Fruit fly (Drosophila melanogaster) whole organism, embryonic: ENCODE measurements around the gene CG17267.

Experiments
- Bteb2 ChIP-seq: fragments of 200-800 bp; sonication (Bioruptor generic); optimal IDR thresholded peaks from 2 replicates; lab custom pipeline; 2016; ENCODE audit warnings: missing biosample characterization, missing genetic modification characterization
- C15 ChIP-seq: fragments of 200-800 bp; sonication (Bioruptor generic); IDR thresholded peaks from 3 replicates; pipeline ENCODE4 v1.3.6; 2022; ENCODE audit warnings: missing biosample characterization, missing genetic modification characterization
- CG10267 ChIP-seq: fragments of 200-800 bp; sonication (Bioruptor generic); optimal IDR thresholded peaks from 2 replicates; lab custom pipeline; 2018; ENCODE audit warnings: missing biosample characterization, mild to moderate bottlenecking, missing genetic modification characterization, moderate library complexity
- CG11093 ChIP-seq: fragments of 200-800 bp; sonication (Bioruptor generic); IDR thresholded peaks from 3 replicates; pipeline ENCODE4 v1.3.6; 2022; ENCODE audit warnings: missing biosample characterization, missing genetic modification characterization
- CG11247 ChIP-seq: fragments of 200-800 bp; sonication (Bioruptor generic); IDR thresholded peaks from 2 replicates; pipeline ENCODE4 v1.3.6; 2022; ENCODE audit warnings: missing biosample characterization, missing genetic modification characterization
- CG11723 ChIP-seq: fragments of 200-800 bp; sonication (Bioruptor generic); optimal IDR thresholded peaks from 2 replicates; lab custom pipeline; 2017; ENCODE audit warnings: missing biosample characterization, mild to moderate bottlenecking, missing genetic modification characterization
- CG15073 ChIP-seq: fragments of 200-800 bp; sonication (Bioruptor generic); optimal IDR thresholded peaks from 2 replicates; lab custom pipeline; 2016; ENCODE audit warnings: missing biosample characterization, missing genetic modification characterization
- CG1529 ChIP-seq: fragments of 200-800 bp; sonication (Bioruptor generic); optimal IDR thresholded peaks from 3 replicates; lab custom pipeline; 2018; ENCODE audit warnings: missing biosample characterization, missing genetic modification characterization
- CG17385 ChIP-seq: fragments of 200-800 bp; sonication (Bioruptor generic); optimal IDR thresholded peaks from 3 replicates; lab custom pipeline; 2018; ENCODE audit warnings: missing biosample characterization, mild to moderate bottlenecking, missing genetic modification characterization
- CG17802 ChIP-seq: fragments of 200-800 bp; sonication (Bioruptor generic); optimal IDR thresholded peaks from 2 replicates; lab custom pipeline; 2018; ENCODE audit warnings: missing biosample characterization, mild to moderate bottlenecking, missing genetic modification characterization, moderate library complexity
- CG31388 ChIP-seq: fragments of 200-800 bp; sonication (Bioruptor generic); optimal IDR thresholded peaks from 2 replicates; lab custom pipeline; 2016; ENCODE audit warnings: missing biosample characterization, missing genetic modification characterization
- CG32532 ChIP-seq: fragments of 200-800 bp; sonication (Bioruptor generic); IDR thresholded peaks from 2 replicates; pipeline ENCODE4 v1.3.6; 2022; ENCODE audit warnings: missing biosample characterization, missing genetic modification characterization
- CG32767 ChIP-seq: fragments of 200-800 bp; sonication (Bioruptor generic); IDR thresholded peaks from 2 replicates; pipeline ENCODE4 v1.3.6; 2022; ENCODE audit warnings: missing biosample characterization, missing genetic modification characterization
- CG33213 ChIP-seq: fragments of 200-800 bp; sonication (Bioruptor generic); optimal IDR thresholded peaks from 3 replicates; lab custom pipeline; 2016; ENCODE audit warnings: missing biosample characterization, missing genetic modification characterization
- CG34376 ChIP-seq: fragments of 200-800 bp; sonication (Bioruptor generic); optimal IDR thresholded peaks from 2 replicates; lab custom pipeline; 2018; ENCODE audit warnings: missing biosample characterization, mild to moderate bottlenecking, missing genetic modification characterization
- CG3726 ChIP-seq: fragments of 200-800 bp; sonication (Bioruptor generic); IDR thresholded peaks from 3 replicates; pipeline ENCODE4, ENCODE4 v1.3.6; 2022; ENCODE audit warnings: missing biosample characterization, missing genetic modification characterization
- CG3838 ChIP-seq: fragments of 200-800 bp; sonication (Bioruptor generic); optimal IDR thresholded peaks from 3 replicates; lab custom pipeline; 2016; ENCODE audit warnings: missing biosample characterization, missing genetic modification characterization
- CG3995 ChIP-seq: fragments of 200-800 bp; sonication (Bioruptor generic); optimal IDR thresholded peaks from 3 replicates; lab custom pipeline; 2016; ENCODE audit warnings: missing biosample characterization, missing genetic modification characterization
- CG6854 ChIP-seq: fragments of 200-800 bp; sonication (Bioruptor generic); optimal IDR thresholded peaks from 3 replicates; lab custom pipeline; 2017; ENCODE audit warnings: missing biosample characterization, mild to moderate bottlenecking, missing genetic modification characterization
- CG7372 ChIP-seq: fragments of 200-800 bp; sonication (Bioruptor generic); IDR thresholded peaks from 2 replicates; pipeline ENCODE4 v1.3.6; 2022; ENCODE audit warnings: missing biosample characterization, missing genetic modification characterization
- CG8924 ChIP-seq: fragments of 200-800 bp; optimal IDR thresholded peaks from 3 replicates; lab custom pipeline; 2019; ENCODE audit warnings: missing biosample characterization, mild to moderate bottlenecking, missing genetic modification characterization, moderate library complexity
- CoRest ChIP-seq: fragments of 200-800 bp; sonication (Bioruptor generic); optimal IDR thresholded peaks from 3 replicates; lab custom pipeline; 2018; ENCODE audit warnings: missing biosample characterization, mild to moderate bottlenecking, missing genetic modification characterization, moderate library complexity
- Dp ChIP-seq: fragments of 200-800 bp; sonication (Bioruptor generic); optimal IDR thresholded peaks from 2 replicates; lab custom pipeline; 2018; ENCODE audit warnings: missing biosample characterization, mild to moderate bottlenecking, missing genetic modification characterization, moderate library complexity
- E2f2 ChIP-seq: fragments of 200-800 bp; sonication (Bioruptor generic); IDR thresholded peaks from 2 replicates; pipeline ENCODE4 v1.3.6; 2022; ENCODE audit warnings: missing biosample characterization, missing genetic modification characterization
- HLH4C ChIP-seq: fragments of 200-800 bp; sonication (Bioruptor generic); IDR thresholded peaks from 3 replicates; pipeline ENCODE4 v1.3.6; 2022; ENCODE audit warnings: missing biosample characterization, missing genetic modification characterization; ENCODE audit not compliant: partially characterized antibody
- MBD-R2 ChIP-seq: fragments of 200-800 bp; sonication (Bioruptor generic); IDR thresholded peaks from 2 replicates; pipeline ENCODE4 v1.3.6; 2022; ENCODE audit warnings: missing biosample characterization, missing genetic modification characterization
- Oli ChIP-seq: fragments of 200-800 bp; sonication (Bioruptor generic); optimal IDR thresholded peaks from 2 replicates; lab custom pipeline; 2018; ENCODE audit warnings: missing biosample characterization, mild to moderate bottlenecking, missing genetic modification characterization, moderate library complexity
- Side ChIP-seq: fragments of 200-800 bp; sonication (Bioruptor generic); optimal IDR thresholded peaks from 2 replicates; lab custom pipeline; 2016; ENCODE audit warnings: missing biosample characterization, missing genetic modification characterization
- TFAM ChIP-seq: fragments of 200-800 bp; sonication (Bioruptor generic); optimal IDR thresholded peaks from 2 replicates; lab custom pipeline; 2017; ENCODE audit warnings: missing biosample characterization, missing genetic modification characterization, inconsistent platforms
- Taf1 ChIP-seq: fragments of 200-800 bp; sonication (Bioruptor generic); IDR thresholded peaks from 2 replicates; pipeline ENCODE4 v1.3.6; 2022; ENCODE audit warnings: missing biosample characterization, missing genetic modification characterization
- Vsx1 ChIP-seq: fragments of 200-800 bp; sonication (Bioruptor generic); optimal IDR thresholded peaks from 2 replicates; lab custom pipeline; 2017; ENCODE audit warnings: missing biosample characterization, mild to moderate bottlenecking, missing genetic modification characterization, missing genetic modification reagents
- abd-A ChIP-seq: fragments of 200-800 bp; sonication (Bioruptor generic); optimal IDR thresholded peaks from 3 replicates; lab custom pipeline; 2019; ENCODE audit warnings: missing biosample characterization, mild to moderate bottlenecking, missing genetic modification characterization, moderate library complexity
- caup ChIP-seq: fragments of 200-800 bp; sonication (Bioruptor generic); optimal IDR thresholded peaks from 3 replicates; lab custom pipeline; 2017; ENCODE audit warnings: missing biosample characterization, mild to moderate bottlenecking, missing genetic modification characterization, moderate library complexity; ENCODE audit not compliant: severe bottlenecking
- chinmo ChIP-seq: fragments of 200-800 bp; sonication (Bioruptor generic); IDR thresholded peaks from 4 replicates; pipeline ENCODE4 v1.3.6; 2022; ENCODE audit warnings: missing biosample characterization, missing genetic modification characterization; ENCODE audit not compliant: partially characterized antibody
- ci ChIP-seq: fragments of 200-800 bp; sonication (Bioruptor generic); IDR thresholded peaks from 3 replicates; pipeline ENCODE4 v1.3.6; 2022; ENCODE audit warnings: missing biosample characterization, missing genetic modification characterization
- cwo ChIP-seq: fragments of 200-800 bp; sonication (Bioruptor generic); optimal IDR thresholded peaks from 3 replicates; lab custom pipeline; 2017; ENCODE audit warnings: missing biosample characterization, missing genetic modification characterization, mild to moderate bottlenecking, moderate library complexity, missing genetic modification reagents
- dati ChIP-seq: fragments of 200-800 bp; sonication (Bioruptor generic); IDR thresholded peaks from 2 replicates; pipeline ENCODE4 v1.3.6; 2022; ENCODE audit warnings: missing biosample characterization, missing genetic modification characterization
- dimm ChIP-seq: fragments of 200-800 bp; sonication (Bioruptor generic); IDR thresholded peaks from 2 replicates; pipeline ENCODE4 v1.3.6; 2022; ENCODE audit warnings: missing biosample characterization, missing genetic modification characterization
- fu2 ChIP-seq: fragments of 200-800 bp; sonication (Bioruptor generic); optimal IDR thresholded peaks from 2 replicates; lab custom pipeline; 2016; ENCODE audit warnings: missing biosample characterization, missing genetic modification characterization
- hb ChIP-seq: fragments of 200-800 bp; sonication (Bioruptor generic); IDR thresholded peaks from 3 replicates; pipeline ENCODE4 v1.3.6; 2022; ENCODE audit warnings: missing biosample characterization, missing genetic modification characterization; ENCODE audit not compliant: partially characterized antibody
- jing ChIP-seq: fragments of 200-800 bp; sonication (Bioruptor generic); optimal IDR thresholded peaks from 2 replicates; lab custom pipeline; 2018; ENCODE audit warnings: missing biosample characterization, mild to moderate bottlenecking, missing genetic modification characterization
- ken ChIP-seq: fragments of 200-800 bp; sonication (Bioruptor generic); IDR thresholded peaks from 3 replicates; pipeline ENCODE4 v1.3.6; 2022; ENCODE audit warnings: missing biosample characterization, missing genetic modification characterization
- mld ChIP-seq: fragments of 200-800 bp; sonication (Bioruptor generic); IDR thresholded peaks from 3 replicates; pipeline ENCODE4 v1.3.6; 2022; ENCODE audit warnings: missing biosample characterization, missing genetic modification characterization; ENCODE audit not compliant: partially characterized antibody
- onecut ChIP-seq: fragments of 200-800 bp; sonication (Bioruptor generic); IDR thresholded peaks from 2 replicates; pipeline ENCODE4 v1.3.6; 2022; ENCODE audit warnings: missing biosample characterization, missing genetic modification characterization
- p53 ChIP-seq: fragments of 200-800 bp; sonication (Bioruptor generic); optimal IDR thresholded peaks from 2 replicates; lab custom pipeline; 2016; ENCODE audit warnings: missing biosample characterization, missing genetic modification characterization
- pfk ChIP-seq: fragments of 200-800 bp; sonication (Bioruptor generic); optimal IDR thresholded peaks from 2 replicates; lab custom pipeline; 2018; ENCODE audit warnings: missing biosample characterization, mild to moderate bottlenecking, missing genetic modification characterization, moderate library complexity
- prd ChIP-seq, 3 experiments: fragments of >200 bp in 2 of 3; fragments of 200-800 bp in 1 of 3; sonication (Bioruptor generic) in 1 of 3; optimal IDR thresholded peaks in 2 of 3; IDR thresholded peaks in 1 of 3; 2 replicates in 2 of 3; 3 replicates in 1 of 3; pipeline versions ENCODE4 v1.3.6 to Lab custom; 2017 to 2022; ENCODE audit warnings: missing biosample characterization in 1 of 3, missing genetic modification characterization in 1 of 3
- salm ChIP-seq: fragments of 200-800 bp; sonication (Bioruptor generic); optimal IDR thresholded peaks from 2 replicates; lab custom pipeline; 2018; ENCODE audit warnings: missing biosample characterization, mild to moderate bottlenecking, missing genetic modification characterization
- tgo ChIP-seq: fragments of 200-800 bp; sonication (Bioruptor generic); IDR thresholded peaks from 3 replicates; pipeline ENCODE4 v1.3.6; 2022; ENCODE audit warnings: missing biosample characterization, missing genetic modification characterization
- usp ChIP-seq: fragments of >200 bp; optimal IDR thresholded peaks from 2 replicates; lab custom pipeline; 2017; ENCODE audit warnings: missing biosample characterization, missing genetic modification characterization
- zf30C ChIP-seq: fragments of 200-800 bp; sonication (Bioruptor generic); optimal IDR thresholded peaks from 3 replicates; lab custom pipeline; 2018; ENCODE audit warnings: missing biosample characterization, mild to moderate bottlenecking, missing genetic modification characterization

Gene CG17267

DNA sequence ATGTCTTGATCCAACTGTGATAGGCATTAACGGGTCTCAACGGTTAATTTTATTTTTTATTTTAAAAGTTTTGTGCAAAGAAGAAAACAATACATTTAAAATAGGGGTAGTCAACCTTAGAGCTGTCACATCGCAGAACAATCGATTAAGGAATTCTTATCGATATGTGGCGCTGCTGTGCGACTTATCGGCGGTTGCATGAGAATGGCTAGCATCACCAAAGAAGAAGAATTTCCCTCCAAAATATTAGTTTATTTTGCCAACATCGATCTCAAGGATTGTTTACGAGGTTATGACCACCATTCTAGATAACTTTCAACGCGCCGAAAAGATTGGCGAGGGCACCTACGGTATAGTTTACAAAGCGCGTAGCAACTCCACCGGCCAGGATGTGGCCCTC lies 3.5 kb downstream of the CG17267 start, which contains the start of gene Cdk2 (continued):
- no peak for TF ChIP-seq prd (optimal IDR thresholded peaks at IDR 0.05; lab: Kevin White, UChicago)
- TF ChIP-seq prd (GFP tag; IDR thresholded peaks at IDR 0.05; lab: Robert Waterston, UW): no peak
- peak; percentile 89 for TF ChIP-seq hb (GFP tag; lab: Robert Waterston, UW)
- TF ChIP-seq CG11247 (GFP tag; lab: Robert Waterston, UW): no peak
- TF ChIP-seq CG32532 (GFP tag; lab: Robert Waterston, UW): no peak
- no peak for TF ChIP-seq p53 (GFP tag; lab: Kevin White, UChicago)
- no peak for TF ChIP-seq fu2 (GFP tag; lab: Kevin White, UChicago)
- no peak for TF ChIP-seq C15 (GFP tag; lab: Robert Waterston, UW)
- no peak for TF ChIP-seq CG3726 (GFP tag; lab: Robert Waterston, UW)
- TF ChIP-seq dimm: no peak
- peak; percentile 91 for TF ChIP-seq mld
- no peak for TF ChIP-seq Vsx1 (GFP tag; lab: Kevin White, UChicago)
- peak; percentile 7 for TF ChIP-seq CG33213 (GFP tag; lab: Kevin White, UChicago)
- peak; percentile 84; the same call in 2 of the 4 replicates for TF ChIP-seq chinmo (GFP tag; lab: Robert Waterston, UW)
- peak; percentile 32 for TF ChIP-seq CoRest
- TF ChIP-seq abd-A (tag; lab: Kevin White, UChicago): no peak
- no peak for TF ChIP-seq CG31388 (GFP tag; lab: Kevin White, UChicago)
- TF ChIP-seq onecut: no peak
- TF ChIP-seq CG11093 (GFP tag; lab: Robert Waterston, UW): no peak
- TF ChIP-seq MBD-R2 (GFP tag; lab: Robert Waterston, UW): peak; percentile 98
- no peak for TF ChIP-seq CG15073 (GFP tag; lab: Kevin White, UChicago)
- TF ChIP-seq salm (tag; lab: Kevin White, UChicago): no peak
- TF ChIP-seq CG3838 (GFP tag; lab: Kevin White, UChicago): no peak
- TF ChIP-seq CG1529 (GFP tag; lab: Kevin White, UChicago): no peak
- no peak for TF ChIP-seq Side (GFP tag; lab: Kevin White, UChicago)
- no peak for TF ChIP-seq Taf1 (GFP tag; lab: Robert Waterston, UW)
- TF ChIP-seq jing (GFP tag; lab: Kevin White, UChicago): no peak
- TF ChIP-seq E2f2 (GFP tag; lab: Robert Waterston, UW): peak; percentile 80
- no peak for TF ChIP-seq CG17802 (tag; lab: Kevin White, UChicago)
- TF ChIP-seq CG8924 (tag; lab: Kevin White, UChicago): no peak
- no peak for TF ChIP-seq CG34376
- no peak for TF ChIP-seq tgo (GFP tag; lab: Robert Waterston, UW)
- TF ChIP-seq zf30C (GFP tag; lab: Kevin White, UChicago): no peak
- no peak for TF ChIP-seq CG7372 (GFP tag; lab: Robert Waterston, UW)
- no peak for TF ChIP-seq dati (GFP tag; lab: Robert Waterston, UW)
- no peak for TF ChIP-seq ken (GFP tag; lab: Robert Waterston, UW)
- peak; percentile 78 for TF ChIP-seq Dp (GFP tag; lab: Kevin White, UChicago)
- TF ChIP-seq cwo (GFP tag; lab: Kevin White, UChicago): no peak
- TF ChIP-seq HLH4C (GFP tag; lab: Robert Waterston, UW): peak; percentile 85
- no peak for TF ChIP-seq CG6854
- no peak for TF ChIP-seq CG10267 (tag; lab: Kevin White, UChicago)
- TF ChIP-seq ci (GFP tag; lab: Robert Waterston, UW): no peak
- no peak for TF ChIP-seq Oli
- TF ChIP-seq CG3995 (GFP tag; lab: Kevin White, UChicago): no peak
- TF ChIP-seq TFAM (GFP tag; lab: Kevin White, UChicago): no peak
- no peak for TF ChIP-seq pfk (GFP tag; lab: Kevin White, UChicago)
- peak; percentile 96 for TF ChIP-seq CG17385
- TF ChIP-seq caup: no peak
- no peak for TF ChIP-seq CG32767 (GFP tag; lab: Robert Waterston, UW)
- no peak for TF ChIP-seq Bteb2 (GFP tag; lab: Kevin White, UChicago)
- no peak for TF ChIP-seq CG11723 (GFP tag; lab: Kevin White, UChicago)
- no peak for TF ChIP-seq usp (GFP tag; lab: Kevin White, UChicago)
